Fruit fly (Drosophila melanogaster) whole organism, prepupa: ENCODE data around the gene Atg5.

Experiments used
- CG3919 ChIP-seq: fragments of 200-800 bp; sonication (Bioruptor generic); optimal IDR thresholded peaks from 3 replicates; lab custom pipeline; 2016; ENCODE audit warnings: missing biosample characterization, missing genetic modification characterization
- CG6808 ChIP-seq: fragments of 200-800 bp; sonication (Bioruptor generic); optimal IDR thresholded peaks from 3 replicates; lab custom pipeline; 2017; ENCODE audit warnings: missing biosample characterization, missing genetic modification characterization, mild to moderate bottlenecking, moderate library complexity, missing genetic modification reagents
- Hr39 ChIP-seq: fragments of 200-800 bp; sonication (Bioruptor generic); optimal IDR thresholded peaks from 2 replicates; lab custom pipeline; 2016; ENCODE audit warnings: missing biosample characterization, missing genetic modification characterization
- Met ChIP-seq: fragments of 200-800 bp; sonication (Bioruptor generic); optimal IDR thresholded peaks from 3 replicates; lab custom pipeline; 2016; ENCODE audit warnings: missing biosample characterization, missing genetic modification characterization
- Sox102F ChIP-seq: fragments of 200-800 bp; sonication (Bioruptor generic); optimal IDR thresholded peaks from 2 replicates; lab custom pipeline; 2016; ENCODE audit warnings: missing biosample characterization, mild to moderate bottlenecking, missing genetic modification characterization
- achi ChIP-seq: fragments of 200-800 bp; sonication (Bioruptor generic); optimal IDR thresholded peaks from 3 replicates; lab custom pipeline; 2016; ENCODE audit warnings: missing biosample characterization, missing genetic modification characterization
- spab ChIP-seq: fragments of 200-800 bp; sonication (Bioruptor generic); optimal IDR thresholded peaks from 2 replicates; lab custom pipeline; 2017; ENCODE audit warnings: missing biosample characterization, mild to moderate bottlenecking, missing genetic modification characterization, missing genetic modification reagents

- TF ChIP-seq Met (GFP tag; lab: Kevin White, UChicago) (no peak), achi (GFP tag; lab: Kevin White, UChicago) (no peak), Sox102F (no peak), CG6808 (GFP tag; lab: Kevin White, UChicago) (no peak), Hr39 (GFP tag; lab: Kevin White, UChicago) (no peak), spab (GFP tag; lab: Kevin White, UChicago) (no peak), CG3919 (GFP tag; lab: Kevin White, UChicago) (no peak)
These were observed 38.2 kb downstream of the Atg5 start for dm6 chrX:7285410-7285809.
